Worm (Caenorhabditis elegans): ENCODE results near the gene F28B4.3.

The F28B4.3 gene

ce11 chrX:3223135-3223534, 12.1 kb downstream of the F28B4.3 start:
- TF ChIP-seq ceh-39 (tag; optimal IDR thresholded peaks at IDR 0.05) (no peak), mls-2 (tag; optimal IDR thresholded peaks at IDR 0.05) (peak; percentile 57), lin-13 (tag; optimal IDR thresholded peaks at IDR 0.05) (no peak), unc-39 (tag; optimal IDR thresholded peaks at IDR 0.05) (no peak), mep-1 (tag; optimal IDR thresholded peaks at IDR 0.05) (no peak), sptf-1 (tag; optimal IDR thresholded peaks at IDR 0.05) (peak; percentile 40), bed-3 (GFP tag; optimal IDR thresholded peaks at IDR 0.05) (no peak), elt-1 (tag; optimal IDR thresholded peaks at IDR 0.05; ENCODE audit: borderline replicate concordance, insufficient read depth) (peak; percentile 10), ham-2 (GFP tag; optimal IDR thresholded peaks at IDR 0.05) (no peak), snpc-4 (tag; optimal IDR thresholded peaks at IDR 0.05) (no peak), tbx-8 (GFP tag; optimal IDR thresholded peaks at IDR 0.05) (no peak)

ce11 chrX:3220267-3220666, 14.9 kb downstream of the F28B4.3 start, which contains the start of gene rgl-1:
Gene rgl-1 (minus strand): TSS chrX:3220367.
- TF ChIP-seq elt-3 (tag; optimal IDR thresholded peaks at IDR 0.05) (no peak), sem-2 (GFP tag; optimal IDR thresholded peaks at IDR 0.05) (no peak), lin-32 (GFP tag; optimal IDR thresholded peaks at IDR 0.05) (no peak), flh-1 (GFP tag; optimal IDR thresholded peaks at IDR 0.05) (no peak), nhr-76 (tag; optimal IDR thresholded peaks at IDR 0.05) (no peak), unc-39 (tag; optimal IDR thresholded peaks at IDR 0.05) (no peak), lsy-2 (tag; optimal IDR thresholded peaks at IDR 0.05) (no peak), nhr-12 (tag; optimal IDR thresholded peaks at IDR 0.05) (no peak)

- TF ChIP-seq zip-8 (tag; optimal IDR thresholded peaks at IDR 0.05) = peak; percentile 61
- no peak for TF ChIP-seq bed-3 (GFP tag; optimal IDR thresholded peaks at IDR 0.05)
- no peak for TF ChIP-seq tbx-8 (GFP tag; optimal IDR thresholded peaks at IDR 0.05)
- TF ChIP-seq sem-2 (GFP tag; optimal IDR thresholded peaks at IDR 0.05) = no peak
- no peak for TF ChIP-seq ceh-83 (GFP tag; optimal IDR thresholded peaks at IDR 0.05)
- no peak for TF ChIP-seq mls-2 (tag; optimal IDR thresholded peaks at IDR 0.05)
- no peak for TF ChIP-seq sptf-1 (tag; optimal IDR thresholded peaks at IDR 0.05)
Measured at ce11 chrX:3218040-3218795, 17.0 kb downstream of the F28B4.3 start.

ce11 chrX:3216698-3217097, 18.5 kb downstream of the F28B4.3 start:
- no peak for TF ChIP-seq mls-2 (tag; optimal IDR thresholded peaks at IDR 0.05)
- no peak for TF ChIP-seq unc-39 (tag; optimal IDR thresholded peaks at IDR 0.05)
- no peak for TF ChIP-seq unc-62 (GFP tag; optimal IDR thresholded peaks at IDR 0.05)
- TF ChIP-seq cnd-1 (tag; optimal IDR thresholded peaks at IDR 0.05) = no peak
- no peak for TF ChIP-seq mab-5 (tag; optimal IDR thresholded peaks at IDR 0.05)
- TF ChIP-seq ceh-39 (tag; optimal IDR thresholded peaks at IDR 0.05) = no peak
- no peak for TF ChIP-seq nhr-2 (tag; optimal IDR thresholded peaks at IDR 0.05)

ce11 chrX:3209523-3209922, 25.7 kb downstream of the F28B4.3 start, which contains the start of gene F28B4.4:
Gene F28B4.4 (minus strand): TSS chrX:3209623.
- TF ChIP-seq lin-32 (GFP tag; optimal IDR thresholded peaks at IDR 0.05) (no peak), unc-39 (tag; optimal IDR thresholded peaks at IDR 0.05) (no peak), ceh-39 (tag; optimal IDR thresholded peaks at IDR 0.05) (no peak), mls-2 (tag; optimal IDR thresholded peaks at IDR 0.05) (no peak), mab-5 (tag; optimal IDR thresholded peaks at IDR 0.05) (no peak), unc-120 (tag; optimal IDR thresholded peaks at IDR 0.05; ENCODE audit: poor library complexity, severe bottlenecking) (no peak), pha-4 (tag; optimal IDR thresholded peaks at IDR 0.05) (no peak), flh-1 (GFP tag; optimal IDR thresholded peaks at IDR 0.05) (no peak), mep-1 (tag; optimal IDR thresholded peaks at IDR 0.05) (no peak), sem-2 (GFP tag; optimal IDR thresholded peaks at IDR 0.05) (no peak), nhr-76 (tag; optimal IDR thresholded peaks at IDR 0.05) (no peak), ceh-83 (GFP tag; optimal IDR thresholded peaks at IDR 0.05) (no peak), ces-1 (GFP tag; optimal IDR thresholded peaks at IDR 0.05) (no peak)

- TF ChIP-seq ceh-43 (GFP tag; optimal IDR thresholded peaks at IDR 0.05) (no peak), ceh-83 (GFP tag; optimal IDR thresholded peaks at IDR 0.05) (no peak), M03D4.4 (tag; optimal IDR thresholded peaks at IDR 0.05) (no peak), lsy-2 (tag; optimal IDR thresholded peaks at IDR 0.05) (no peak), tbx-8 (GFP tag; optimal IDR thresholded peaks at IDR 0.05) (no peak), mls-2 (tag; optimal IDR thresholded peaks at IDR 0.05) (no peak), nhr-237 (tag; optimal IDR thresholded peaks at IDR 0.05) (no peak), blmp-1 (tag; optimal IDR thresholded peaks at IDR 0.05) (no peak)
Measured at ce11 chrX:3204778-3205177, 30.4 kb downstream of the F28B4.3 start, which contains the start of gene F28B4.1. Gene F28B4.1 (plus strand): TSS chrX:3205078.

Measured in whole organism, mixed stage, embryonic.